Fruit fly (Drosophila melanogaster): Measurements from ENCODE around the gene CG34347.

dm6 chr3R:31285791-31286190 is 25.2 kb upstream of the CG34347 start:
- TF ChIP-seq CG8119 (GFP tag; IDR thresholded peaks at IDR 0.05) (peak; percentile 32; the same call in 1 of the 3 replicates), CG6276 (GFP tag; optimal IDR thresholded peaks at IDR 0.05) (no peak), Sox15 (GFP tag; optimal IDR thresholded peaks at IDR 0.05) (no peak), Sox102F (GFP tag; optimal IDR thresholded peaks at IDR 0.05) (no peak), CG34406 (GFP tag; optimal IDR thresholded peaks at IDR 0.05) (no peak), Eip75B (GFP tag; optimal IDR thresholded peaks at IDR 0.05) (no peak), Hr39 (GFP tag; optimal IDR thresholded peaks at IDR 0.05) (no peak), CG6854 (GFP tag; optimal IDR thresholded peaks at IDR 0.05) (no peak), CG16779 (tag; optimal IDR thresholded peaks at IDR 0.05) (no peak), CG4318 (GFP tag; optimal IDR thresholded peaks at IDR 0.05) (no peak)
